Fruit fly (Drosophila melanogaster) whole organism, embryonic: ENCODE results near the gene rtv.
A peak's percentile ranks its signal among the peaks of the same experiment; 100 is the strongest.

Experiments used
- Bgb ChIP-seq: fragments of 200-800 bp; sonication (Bioruptor generic); IDR thresholded peaks from 2 replicates; pipeline ENCODE4 v1.3.6; 2022; ENCODE audit warnings: missing biosample characterization, missing genetic modification characterization; ENCODE audit not compliant: partially characterized antibody
- C15 ChIP-seq: fragments of 200-800 bp; sonication (Bioruptor generic); IDR thresholded peaks from 3 replicates; pipeline ENCODE4 v1.3.6; 2022; ENCODE audit warnings: missing biosample characterization, missing genetic modification characterization
- CG10565 ChIP-seq: fragments of 200-800 bp; sonication (Bioruptor generic); optimal IDR thresholded peaks from 3 replicates; lab custom pipeline; 2016; ENCODE audit warnings: missing biosample characterization, mild to moderate bottlenecking, missing genetic modification characterization
- CG11085 ChIP-seq: fragments of 200-800 bp; sonication (Bioruptor generic); IDR thresholded peaks from 2 replicates; pipeline ENCODE4 v1.3.6; 2022; ENCODE audit warnings: missing biosample characterization, missing genetic modification characterization
- CG11560 ChIP-seq: fragments of 200-800 bp; sonication (Bioruptor generic); IDR thresholded peaks from 3 replicates; pipeline ENCODE4 v1.3.6; 2022; ENCODE audit warnings: missing biosample characterization, missing genetic modification characterization
- CG1233 ChIP-seq: fragments of 200-800 bp; sonication (Bioruptor generic); optimal IDR thresholded peaks from 4 replicates; lab custom pipeline; 2018; ENCODE audit warnings: missing biosample characterization, mild to moderate bottlenecking, missing genetic modification characterization
- CG13624 ChIP-seq: fragments of 200-800 bp; sonication (Bioruptor generic); optimal IDR thresholded peaks from 2 replicates; lab custom pipeline; 2016; ENCODE audit warnings: missing biosample characterization, missing genetic modification characterization
- CG14667 ChIP-seq: fragments of 200-800 bp; sonication (Bioruptor generic); IDR thresholded peaks from 2 replicates; pipeline ENCODE4 v1.3.6; 2022; ENCODE audit warnings: missing biosample characterization, missing genetic modification characterization
- CG17912 ChIP-seq: fragments of 200-800 bp; sonication (Bioruptor generic); optimal IDR thresholded peaks from 2 replicates; lab custom pipeline; 2018; ENCODE audit warnings: missing biosample characterization, mild to moderate bottlenecking, missing genetic modification characterization
- CG2712 ChIP-seq: fragments of 200-800 bp; optimal IDR thresholded peaks from 3 replicates; lab custom pipeline; 2019; ENCODE audit warnings: missing biosample characterization, mild to moderate bottlenecking, missing genetic modification characterization, moderate library complexity
- CG3065 ChIP-seq: fragments of 200-800 bp; sonication (Bioruptor generic); optimal IDR thresholded peaks from 2 replicates; lab custom pipeline; 2016; ENCODE audit warnings: missing biosample characterization, missing genetic modification characterization
- CG31388 ChIP-seq: fragments of 200-800 bp; sonication (Bioruptor generic); optimal IDR thresholded peaks from 2 replicates; lab custom pipeline; 2016; ENCODE audit warnings: missing biosample characterization, missing genetic modification characterization
- CG7357 ChIP-seq: fragments of 200-800 bp; sonication (Bioruptor generic); IDR thresholded peaks from 3 replicates; pipeline ENCODE4 v1.3.6; 2022; ENCODE audit warnings: missing biosample characterization, missing genetic modification characterization
- CG7745 ChIP-seq: fragments of 200-800 bp; sonication (Bioruptor generic); optimal IDR thresholded peaks from 2 replicates; lab custom pipeline; 2018; ENCODE audit warnings: missing biosample characterization, mild to moderate bottlenecking, missing genetic modification characterization, moderate library complexity
- CG7928 ChIP-seq: fragments of 200-800 bp; sonication (Bioruptor generic); optimal IDR thresholded peaks from 2 replicates; lab custom pipeline; 2017; ENCODE audit warnings: missing biosample characterization, mild to moderate bottlenecking, missing genetic modification characterization
- CG7963 ChIP-seq: fragments of 200-800 bp; sonication (Bioruptor generic); IDR thresholded peaks from 3 replicates; pipeline ENCODE4 v1.3.6; 2022; ENCODE audit warnings: missing biosample characterization, missing genetic modification characterization; ENCODE audit not compliant: partially characterized antibody
- CG8290 ChIP-seq, 3 experiments: fragments of 200-800 bp; sonication (Bioruptor generic); optimal IDR thresholded peaks; 2 replicates each; lab custom pipeline; 2016 to 2019; ENCODE audit warnings: missing biosample characterization in 3 of 3, missing genetic modification characterization in 3 of 3, mild to moderate bottlenecking in 2 of 3, moderate library complexity in 1 of 3
- CG8388 ChIP-seq: fragments of 200-800 bp; sonication (Bioruptor generic); optimal IDR thresholded peaks from 2 replicates; lab custom pipeline; 2019; ENCODE audit warnings: missing biosample characterization, mild to moderate bottlenecking, missing genetic modification characterization, moderate library complexity
- CG8478 ChIP-seq: fragments of >200 bp; optimal IDR thresholded peaks from 2 replicates; lab custom pipeline; 2018
- CG8765 ChIP-seq: fragments of 200-800 bp; sonication (Bioruptor generic); IDR thresholded peaks from 2 replicates; pipeline ENCODE4 v1.3.6; 2022; ENCODE audit warnings: missing biosample characterization, missing genetic modification characterization
- CG9876 ChIP-seq: fragments of 200-800 bp; sonication (Bioruptor generic); optimal IDR thresholded peaks from 2 replicates; lab custom pipeline; 2016; ENCODE audit warnings: missing biosample characterization, missing genetic modification characterization
- D ChIP-seq, 2 experiments: fragments of 200-800 bp in 1 of 2; fragments of >200 bp in 1 of 2; sonication (Bioruptor generic) in 1 of 2; optimal IDR thresholded peaks; 2 replicates in 1 of 2; 3 replicates in 1 of 2; lab custom pipeline; 2017; ENCODE audit warnings: mild to moderate bottlenecking in 1 of 2, missing biosample characterization in 1 of 2, missing genetic modification characterization in 1 of 2, missing genetic modification reagents in 1 of 2
- Dip3 ChIP-seq: fragments of 200-800 bp; sonication (Bioruptor generic); optimal IDR thresholded peaks from 3 replicates; lab custom pipeline; 2016; ENCODE audit warnings: missing biosample characterization, missing genetic modification characterization
- Doc2 ChIP-seq: fragments of 200-800 bp; sonication (Bioruptor generic); IDR thresholded peaks from 2 replicates; pipeline ENCODE4 v1.3.6; 2022; ENCODE audit warnings: missing biosample characterization, missing genetic modification characterization
- Gsc ChIP-seq: fragments of 200-800 bp; sonication (Bioruptor generic); IDR thresholded peaks from 2 replicates; pipeline ENCODE4 v1.3.6; 2022; ENCODE audit warnings: missing biosample characterization, missing genetic modification characterization
- HmgZ ChIP-seq: fragments of 200-800 bp; sonication (Bioruptor generic); optimal IDR thresholded peaks from 2 replicates; lab custom pipeline; 2018; ENCODE audit warnings: missing biosample characterization, mild to moderate bottlenecking, missing genetic modification characterization
- Hsf ChIP-seq: fragments of 200-800 bp; sonication (Bioruptor generic); optimal IDR thresholded peaks from 3 replicates; lab custom pipeline; 2016; ENCODE audit warnings: missing biosample characterization, missing genetic modification characterization
- Neu2 ChIP-seq: fragments of 200-800 bp; sonication (Bioruptor generic); optimal IDR thresholded peaks from 3 replicates; lab custom pipeline; 2016; ENCODE audit warnings: missing biosample characterization, missing genetic modification characterization, borderline replicate concordance
- PHDP ChIP-seq: fragments of 200-800 bp; sonication (Bioruptor generic); optimal IDR thresholded peaks from 3 replicates; lab custom pipeline; 2018; ENCODE audit warnings: missing biosample characterization, mild to moderate bottlenecking, missing genetic modification characterization, moderate library complexity
- Scr ChIP-seq: fragments of 200-800 bp; sonication (Bioruptor generic); IDR thresholded peaks from 2 replicates; pipeline ENCODE4 v1.3.6; 2022; ENCODE audit warnings: missing biosample characterization, missing genetic modification characterization; ENCODE audit not compliant: partially characterized antibody
- Usf ChIP-seq: fragments of 200-800 bp; sonication (Bioruptor generic); optimal IDR thresholded peaks from 2 replicates; lab custom pipeline; 2017; ENCODE audit warnings: missing genotype, missing biosample characterization, missing genetic modification characterization
- Xbp1 ChIP-seq: fragments of 200-800 bp; sonication (Bioruptor generic); optimal IDR thresholded peaks from 3 replicates; lab custom pipeline; 2016; ENCODE audit warnings: missing biosample characterization, mild to moderate bottlenecking, missing genetic modification characterization
- Xrp1 ChIP-seq: fragments of 200-800 bp; sonication (Bioruptor generic); IDR thresholded peaks from 2 replicates; pipeline ENCODE4 v1.3.6; 2022; ENCODE audit warnings: missing biosample characterization, missing genetic modification characterization
- YL-1 ChIP-seq: fragments of 200-800 bp; sonication (Bioruptor generic); optimal IDR thresholded peaks from 3 replicates; lab custom pipeline; 2017; ENCODE audit warnings: missing biosample characterization, mild to moderate bottlenecking, missing genetic modification characterization
- aop ChIP-seq: fragments of 200-800 bp; sonication (Bioruptor generic); IDR thresholded peaks from 2 replicates; pipeline ENCODE4 v1.3.6; 2022; ENCODE audit warnings: missing biosample characterization, missing genetic modification characterization
- dan ChIP-seq: fragments of 200-800 bp; sonication (Bioruptor generic); IDR thresholded peaks from 2 replicates; pipeline ENCODE4 v1.3.6; 2022; ENCODE audit warnings: missing biosample characterization, missing genetic modification characterization
- dysf ChIP-seq: fragments of 200-800 bp; sonication (Bioruptor generic); IDR thresholded peaks from 3 replicates; pipeline ENCODE4 v1.3.6; 2022; ENCODE audit warnings: missing biosample characterization, missing genetic modification characterization
- eyg ChIP-seq: fragments of 200-800 bp; sonication (Bioruptor generic); optimal IDR thresholded peaks from 3 replicates; lab custom pipeline; 2016; ENCODE audit warnings: missing biosample characterization, missing genetic modification characterization
- gce ChIP-seq: fragments of 200-800 bp; sonication (Bioruptor generic); IDR thresholded peaks from 3 replicates; pipeline ENCODE4 v1.3.6; 2022; ENCODE audit warnings: missing biosample characterization, missing genetic modification characterization
- grau ChIP-seq: fragments of 200-800 bp; optimal IDR thresholded peaks from 3 replicates; lab custom pipeline; 2019; ENCODE audit warnings: missing biosample characterization, mild to moderate bottlenecking, missing genetic modification characterization, moderate library complexity
- hkb ChIP-seq, 2 experiments: fragments of 200-800 bp in 1 of 2; fragments of >200 bp in 1 of 2; sonication (Bioruptor generic) in 1 of 2; IDR thresholded peaks in 1 of 2; optimal IDR thresholded peaks in 1 of 2; 2 replicates each; pipeline versions ENCODE4 v1.3.6 to Lab custom; 2017 to 2022; ENCODE audit warnings: missing biosample characterization in 1 of 2, missing genetic modification characterization in 1 of 2
- klu ChIP-seq: fragments of 200-800 bp; sonication (Bioruptor generic); IDR thresholded peaks from 2 replicates; pipeline ENCODE4 v1.3.6; 2022; ENCODE audit warnings: missing biosample characterization, missing genetic modification characterization
- nerfin-2 ChIP-seq: fragments of 200-800 bp; sonication (Bioruptor generic); IDR thresholded peaks from 2 replicates; pipeline ENCODE4 v1.3.6; 2022; ENCODE audit warnings: missing biosample characterization, missing genetic modification characterization; ENCODE audit not compliant: partially characterized antibody
- nom ChIP-seq: fragments of 200-800 bp; sonication (Bioruptor generic); optimal IDR thresholded peaks from 2 replicates; lab custom pipeline; 2017; ENCODE audit warnings: missing biosample characterization, missing genetic modification characterization, mild to moderate bottlenecking, moderate library complexity, missing genetic modification reagents
- scrt ChIP-seq: fragments of 200-800 bp; sonication (Bioruptor generic); optimal IDR thresholded peaks from 2 replicates; lab custom pipeline; 2018; ENCODE audit warnings: missing biosample characterization, mild to moderate bottlenecking, missing genetic modification characterization, moderate library complexity
- sim ChIP-seq: fragments of 200-800 bp; sonication (Bioruptor generic); IDR thresholded peaks from 2 replicates; pipeline ENCODE4 v1.3.6; 2022; ENCODE audit warnings: missing biosample characterization, missing genetic modification characterization
- twi ChIP-seq: fragments of 200-800 bp; optimal IDR thresholded peaks from 2 replicates; lab custom pipeline; 2019; ENCODE audit warnings: missing biosample characterization, mild to moderate bottlenecking, missing genetic modification characterization, moderate library complexity
- vnd ChIP-seq: fragments of 200-800 bp; sonication (Bioruptor generic); IDR thresholded peaks from 3 replicates; pipeline ENCODE4 v1.3.6; 2022; ENCODE audit warnings: missing biosample characterization, missing genetic modification characterization; ENCODE audit not compliant: partially characterized antibody
- vvl ChIP-seq: fragments of 200-800 bp; sonication (Bioruptor generic); IDR thresholded peaks from 2 replicates; pipeline ENCODE4 v1.3.6; 2022; ENCODE audit warnings: missing biosample characterization, missing genetic modification characterization

The rtv gene

dm6 chrX:11108148-11108844, 45.5 kb downstream of the rtv start, which contains the start of gene Hsp60A (continued):
- TF ChIP-seq vnd (GFP tag; lab: Robert Waterston, UW) (peak; percentile 80), CG10565 (GFP tag; lab: Kevin White, UChicago) (no peak), CG2712 (tag; lab: Kevin White, UChicago) (peak; percentile 61), CG31388 (GFP tag; lab: Kevin White, UChicago) (peak; percentile 8), Hsf (peak; percentile 41), YL-1 (peak; percentile 6), CG7745 (tag; lab: Kevin White, UChicago) (no peak), vvl (GFP tag; lab: Robert Waterston, UW) (0 out of 2 replicates have a peak, but pooled peaks have one; percentile 18), D (optimal IDR thresholded peaks at IDR 0.05; lab: Kevin White, UChicago) (no peak), D (GFP tag; optimal IDR thresholded peaks at IDR 0.05; lab: Kevin White, UChicago) (no peak), Doc2 (GFP tag; lab: Robert Waterston, UW) (no peak), scrt (GFP tag; lab: Kevin White, UChicago) (no peak), CG8478 (lab: Kevin White, UChicago) (no peak), dysf (GFP tag; lab: Robert Waterston, UW) (no peak; the same call in 2 of the 3 replicates), nom (GFP tag; lab: Kevin White, UChicago) (no peak), Gsc (GFP tag; lab: Robert Waterston, UW) (no peak), grau (tag; lab: Kevin White, UChicago) (peak; percentile 53), PHDP (tag; lab: Kevin White, UChicago) (peak; percentile 70), C15 (no peak), Scr (GFP tag; lab: Robert Waterston, UW) (peak; percentile 87), CG8765 (GFP tag; lab: Robert Waterston, UW) (no peak), CG8388 (peak; percentile 15), CG7928 (no peak), CG13624 (GFP tag; lab: Kevin White, UChicago) (no peak), eyg (no peak), CG1233 (GFP tag; lab: Kevin White, UChicago) (no peak), Neu2 (no peak), gce (GFP tag; lab: Robert Waterston, UW) (no peak), HmgZ (tag; lab: Kevin White, UChicago) (peak; percentile 10), CG3065 (GFP tag; lab: Kevin White, UChicago) (no peak), CG11560 (peak; percentile 98), CG14667 (GFP tag; lab: Robert Waterston, UW) (no peak), CG11085 (GFP tag; lab: Robert Waterston, UW) (no peak), CG8290 (GFP tag; optimal IDR thresholded peaks at IDR 0.05; lab: Kevin White, UChicago) (no peak), CG8290 (tag; optimal IDR thresholded peaks at IDR 0.05; lab: Kevin White, UChicago) (no peak), Xbp1 (GFP tag; lab: Kevin White, UChicago) (peak; percentile 59), twi (tag; lab: Kevin White, UChicago) (no peak), Bgb (GFP tag; lab: Robert Waterston, UW) (peak; percentile 77), Dip3 (GFP tag; lab: Kevin White, UChicago) (peak; percentile 16), klu (no peak), nerfin-2 (GFP tag; lab: Robert Waterston, UW) (peak; percentile 78), sim (no peak), dan (GFP tag; lab: Robert Waterston, UW) (no peak), CG17912 (GFP tag; lab: Kevin White, UChicago) (no peak), hkb (optimal IDR thresholded peaks at IDR 0.05; lab: Kevin White, UChicago) (no peak), hkb (GFP tag; IDR thresholded peaks at IDR 0.05; lab: Robert Waterston, UW) (no peak), CG9876 (GFP tag; lab: Kevin White, UChicago) (no peak), Usf (GFP tag; lab: Kevin White, UChicago) (no peak), CG7963 (0 out of 3 replicates have a peak, but pooled peaks have one; percentile 54), Xrp1 (peak; percentile 28; the same call in 1 of the 2 replicates), CG7357 (GFP tag; lab: Robert Waterston, UW) (no peak), aop (GFP tag; lab: Robert Waterston, UW) (no peak)
